Worm (Caenorhabditis elegans) whole organism, late embryonic: ENCODE measurements around the gene col-183.

Experiments
- dve-1 ChIP-seq: sonication (generic microtip); optimal IDR thresholded peaks from 2 replicates; lab custom pipeline; 2017; ENCODE audit warnings: antibody characterized with exemption, mild to moderate bottlenecking, missing genetic modification characterization, missing compliant biosample characterization
- nfya-1 ChIP-seq: sonication (generic microtip); optimal IDR thresholded peaks from 2 replicates; lab custom pipeline; 2017; ENCODE audit warnings: missing genetic modification characterization, mild to moderate bottlenecking, missing compliant biosample characterization, antibody characterized with exemption, moderate library complexity
- nhr-11 ChIP-seq: fragments of 150-350 bp; optimal IDR thresholded peaks from 2 replicates; lab custom pipeline; 2014; ENCODE audit warnings: missing biosample characterization, missing genetic modification characterization
- pha-4 ChIP-seq: fragments of 150-350 bp; optimal IDR thresholded peaks from 2 replicates; lab custom pipeline; 2018; ENCODE audit warnings: missing biosample characterization, missing genetic modification reagents, missing genetic modification characterization

DNA sequence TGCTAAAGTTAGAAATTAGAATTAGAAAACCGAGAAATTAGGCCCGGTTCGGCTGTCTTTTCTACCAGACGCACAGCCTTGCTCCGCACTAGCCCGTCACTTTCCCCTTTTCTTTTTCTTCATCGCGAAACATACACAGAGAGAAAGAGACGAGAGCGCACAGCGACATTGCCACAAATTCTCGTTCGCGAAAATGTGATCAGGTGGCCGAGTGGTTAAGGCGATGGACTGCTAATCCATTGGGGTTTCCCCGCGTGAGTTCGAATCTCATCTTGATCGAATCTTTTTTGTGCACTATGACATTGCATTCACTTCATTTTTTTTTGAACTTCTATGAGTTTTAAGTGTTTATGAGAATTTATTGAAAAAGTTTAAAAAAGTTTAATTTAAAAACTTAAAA is 25.1 kb downstream of the col-183 start:
- TF ChIP-seq dve-1 (no peak), nfya-1 (tag; lab: Kevin White, UChicago) (no peak), nhr-11 (tag; lab: Kevin White, UChicago) (no peak), pha-4 (tag; lab: Kevin White, UChicago) (no peak)
